Worm (Caenorhabditis elegans) whole organism, early embryonic: ENCODE measurements around the gene C43G2.3.
"Not testable (repeated sequence)": the region's sequence is repeated elsewhere in the genome, so short reads cannot be mapped to it uniquely, and the experiment has no call there.

Source experiments
- B0310.2 ChIP-seq: sonication (generic microtip); optimal IDR thresholded peaks from 2 replicates; lab custom pipeline; 2016; ENCODE audit warnings: mild to moderate bottlenecking, missing genetic modification characterization, missing compliant biosample characterization
- F13C5.2 ChIP-seq: sonication (generic microtip); optimal IDR thresholded peaks from 2 replicates; lab custom pipeline; 2017; ENCODE audit warnings: mild to moderate bottlenecking, missing genetic modification characterization, inconsistent platforms, missing compliant biosample characterization
- aly-1 ChIP-seq: sonication (generic microtip); optimal IDR thresholded peaks from 2 replicates; lab custom pipeline; 2016; ENCODE audit warnings: missing genetic modification characterization, missing compliant biosample characterization
- ama-1 ChIP-seq: fragments of 150-350 bp; optimal IDR thresholded peaks from 2 replicates; lab custom pipeline; 2014
- ceh-13 ChIP-seq: fragments of 200-800 bp; sonication (Bioruptor generic); optimal IDR thresholded peaks from 2 replicates; lab custom pipeline; 2018; ENCODE audit warnings: mild to moderate bottlenecking, missing genetic modification characterization, missing compliant biosample characterization
- ceh-36 ChIP-seq: sonication (generic microtip); optimal IDR thresholded peaks from 2 replicates; lab custom pipeline; 2016; ENCODE audit warnings: missing genetic modification characterization, inconsistent platforms, missing compliant biosample characterization
- ets-7 ChIP-seq: sonication (generic microtip); optimal IDR thresholded peaks from 2 replicates; lab custom pipeline; 2016; ENCODE audit warnings: missing genotype, missing genetic modification characterization, missing compliant biosample characterization
- flt-1 ChIP-seq: fragments of 200-800 bp; sonication (Bioruptor generic); IDR thresholded peaks from 2 replicates; pipeline ENCODE4 v1.3.6; 2022; ENCODE audit warnings: missing genetic modification characterization, missing compliant biosample characterization
- hmbx-1 ChIP-seq: sonication (generic microtip); optimal IDR thresholded peaks from 2 replicates; lab custom pipeline; 2016; ENCODE audit warnings: mild to moderate bottlenecking, missing genetic modification characterization, missing compliant biosample characterization
- hmg-4 ChIP-seq: fragments of 200-800 bp; sonication (Bioruptor generic); optimal IDR thresholded peaks from 2 replicates; lab custom pipeline; 2018; ENCODE audit warnings: mild to moderate bottlenecking, missing genetic modification characterization, missing compliant biosample characterization
- hnd-1 ChIP-seq: sonication (generic microtip); optimal IDR thresholded peaks from 2 replicates; lab custom pipeline; 2016; ENCODE audit warnings: missing genetic modification characterization, missing compliant biosample characterization
- pes-1 ChIP-seq: fragments of 200-800 bp; sonication (Bioruptor generic); IDR thresholded peaks from 2 replicates; pipeline ENCODE4 v1.3.6; 2022; ENCODE audit warnings: missing genetic modification reagents, missing genetic modification characterization, missing compliant biosample characterization
- scrt-1 ChIP-seq: fragments of 200-800 bp; sonication (Bioruptor generic); IDR thresholded peaks from 2 replicates; pipeline ENCODE4 v1.3.6; 2022; ENCODE audit warnings: missing genetic modification characterization, missing compliant biosample characterization
- sea-1 ChIP-seq: fragments of 200-800 bp; sonication (Bioruptor generic); conservative IDR thresholded peaks from 2 replicates; pipeline ENCODE4 v1.3.6; 2022; ENCODE audit warnings: missing genetic modification characterization, missing compliant biosample characterization
- tbx-11 ChIP-seq: fragments of 200-800 bp; sonication (Bioruptor generic); IDR thresholded peaks from 2 replicates; pipeline ENCODE4 v1.3.6; 2022; ENCODE audit warnings: missing genetic modification characterization, missing compliant biosample characterization
- tbx-37 ChIP-seq: fragments of 200-800 bp; sonication (Bioruptor generic); conservative IDR thresholded peaks from 2 replicates; pipeline ENCODE4 v1.3.6; 2022; ENCODE audit warnings: missing genetic modification reagents, missing genetic modification characterization, missing compliant biosample characterization
- tra-4 ChIP-seq: sonication (generic microtip); optimal IDR thresholded peaks from 2 replicates; lab custom pipeline; 2017; ENCODE audit warnings: missing genetic modification characterization, missing compliant biosample characterization

The C43G2.3 gene

DNA sequence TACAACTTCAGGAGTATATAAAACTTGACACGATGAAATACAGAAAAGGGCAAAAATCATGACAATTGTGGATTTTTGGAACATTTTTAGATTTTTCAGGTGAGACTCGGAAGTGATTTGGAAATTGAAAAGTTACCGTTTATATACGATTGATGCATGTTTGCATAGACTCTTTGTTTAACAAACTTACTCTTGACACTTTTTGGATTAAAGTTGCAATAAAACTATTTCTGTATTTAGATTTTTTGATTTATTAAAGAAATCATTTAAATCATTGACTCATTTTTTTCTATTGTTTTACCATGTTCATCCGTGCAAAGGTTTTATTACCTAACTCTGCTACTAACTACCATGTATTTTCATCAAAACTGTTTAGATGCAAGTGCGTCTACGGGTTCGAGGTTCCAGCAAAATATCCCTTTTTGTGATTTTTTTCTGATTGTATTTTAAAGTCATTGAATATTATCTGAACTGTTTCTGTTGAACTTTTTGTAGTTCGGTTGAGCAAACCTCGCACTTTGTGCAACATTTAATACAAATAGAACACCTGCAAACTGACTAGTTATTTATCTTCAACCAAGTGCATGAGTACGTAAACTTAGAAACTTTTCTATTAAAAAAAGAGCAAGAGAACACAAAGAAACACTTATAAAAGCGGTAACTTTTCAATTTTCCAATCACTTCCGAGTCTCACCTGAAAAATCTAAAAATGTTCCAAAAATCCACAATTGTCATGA is 13.2 kb downstream of the C43G2.3 start, which contains the start of the genes nspb-1 and nspb-2:
Gene nspb-1, minus strand, starts transcription at position 101 of the 737 bp plus-strand sequence.
Gene nspb-2, plus strand, starts transcription at position 687 of the 737 bp plus-strand sequence.
- TF ChIP-seq scrt-1; hmbx-1 (tag; lab: Kevin White, UChicago); aly-1 (tag; lab: Kevin White, UChicago): not testable (repeated sequence)

DNA sequence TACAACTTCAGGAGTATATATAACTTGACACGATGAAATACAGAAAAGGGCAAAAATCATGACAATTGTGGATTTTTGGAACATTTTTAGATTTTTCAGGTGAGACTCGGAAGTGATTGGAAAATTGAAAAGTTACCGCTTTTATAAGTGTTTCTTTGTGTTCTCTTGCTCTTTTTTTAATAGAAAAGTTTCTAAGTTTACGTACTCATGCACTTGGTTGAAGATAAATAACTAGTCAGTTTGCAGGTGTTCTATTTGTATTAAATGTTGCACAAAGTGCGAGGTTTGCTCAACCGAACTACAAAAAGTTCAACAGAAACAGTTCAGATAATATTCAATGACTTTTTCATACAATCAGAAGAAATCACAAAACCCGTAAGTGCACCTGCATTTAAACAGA is 16.9 kb downstream of the C43G2.3 start, which contains the start of gene nspb-3:
Gene nspb-3, minus strand, starts transcription at position 101 of the 400 bp plus-strand sequence.
- not testable (repeated sequence) for TF ChIP-seq hnd-1 (tag; lab: Kevin White, UChicago); ceh-36 (tag; lab: Kevin White, UChicago); tbx-37 (GFP tag; lab: Robert Waterston, UW)

ce11 chrIV:6595912-6596311 is 17.9 kb downstream of the C43G2.3 start, which contains the start of gene F38A5.22:
Gene F38A5.22, minus strand, starts transcription at chrIV:6595940.
- TF ChIP-seq hnd-1 (tag; lab: Kevin White, UChicago) (no peak), F13C5.2 (tag; lab: Kevin White, UChicago) (no peak), hmbx-1 (tag; lab: Kevin White, UChicago) (no peak), aly-1 (tag; lab: Kevin White, UChicago) (no peak), ama-1 (lab: Kevin White, UChicago) (no peak), tbx-37 (GFP tag; lab: Robert Waterston, UW) (no peak), hmg-4 (GFP tag; lab: Kevin White, UChicago) (no peak), flt-1 (GFP tag; lab: Robert Waterston, UW) (no peak), ets-7 (tag; lab: Kevin White, UChicago) (no peak), ceh-13 (GFP tag; lab: Kevin White, UChicago) (no peak), pes-1 (no peak), scrt-1 (no peak), tbx-11 (no peak), sea-1 (GFP tag; lab: Robert Waterston, UW) (no peak), ceh-36 (tag; lab: Kevin White, UChicago) (no peak)

DNA sequence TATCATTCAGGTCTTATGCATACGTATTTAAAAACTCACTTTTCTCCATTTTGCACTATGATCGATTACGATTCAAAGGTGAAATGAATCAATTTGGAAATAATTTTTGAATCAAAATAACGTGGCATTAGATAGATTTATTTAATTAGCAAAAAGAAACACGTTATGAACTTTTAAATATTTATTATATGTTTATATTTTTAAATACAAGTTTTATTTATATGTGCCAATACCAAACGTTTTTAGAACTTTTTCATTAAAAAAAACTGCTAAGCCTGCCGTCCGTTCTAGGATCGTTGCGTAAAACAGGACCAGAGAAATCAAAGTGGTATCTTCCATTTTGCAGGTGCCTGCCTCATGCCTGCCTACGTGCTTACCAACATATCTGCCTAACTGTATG is 19.3 kb downstream of the C43G2.3 start, which contains the start of gene F38A5.6:
Gene F38A5.6, minus strand, starts transcription at position 101 of the 400 bp plus-strand sequence.
- TF ChIP-seq F13C5.2 (tag; lab: Kevin White, UChicago) (no peak), ceh-36 (tag; lab: Kevin White, UChicago) (no peak), B0310.2 (tag; lab: Kevin White, UChicago) (no peak), hmbx-1 (tag; lab: Kevin White, UChicago) (no peak), hnd-1 (tag; lab: Kevin White, UChicago) (no peak), ceh-13 (GFP tag; lab: Kevin White, UChicago) (no peak), flt-1 (GFP tag; lab: Robert Waterston, UW) (no peak), ama-1 (lab: Kevin White, UChicago) (no peak), hmg-4 (GFP tag; lab: Kevin White, UChicago) (no peak), pes-1 (no peak), tbx-37 (GFP tag; lab: Robert Waterston, UW) (no peak), tra-4 (tag; lab: Kevin White, UChicago) (no peak)

- TF ChIP-seq ceh-36, tra-4, hmbx-1 (tag; lab: Kevin White, UChicago): not testable (repeated sequence)
Measured at ce11 chrIV:6597918-6598317, 19.9 kb downstream of the C43G2.3 start, which contains the start of gene nspb-4. Gene nspb-4, plus strand, starts transcription at chrIV:6598218.

DNA sequence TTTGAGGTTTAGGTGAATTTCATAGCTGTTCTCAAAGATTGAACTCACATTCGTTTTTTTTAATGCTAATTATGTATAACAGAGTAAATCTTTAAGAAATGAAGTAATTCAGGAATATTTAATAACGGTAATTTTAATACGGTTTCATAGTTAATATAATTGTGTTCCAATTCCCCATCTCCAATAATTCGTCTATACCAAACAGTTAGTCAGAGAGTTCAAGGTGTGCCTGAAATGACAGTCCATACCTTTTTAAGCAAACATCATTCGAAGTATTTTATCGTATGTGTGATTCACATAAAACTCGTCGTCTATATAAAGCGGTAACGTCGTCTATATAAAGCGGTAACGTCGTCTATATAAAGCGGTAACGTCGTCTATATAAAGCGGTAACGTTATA is 20.7 kb downstream of the C43G2.3 start, which contains the start of gene nspb-5:
Gene nspb-5, plus strand, starts transcription at position 301 of the 400 bp plus-strand sequence.
- not testable (repeated sequence) for TF ChIP-seq hmbx-1 (tag; lab: Kevin White, UChicago); tbx-11; tbx-37 (GFP tag; lab: Robert Waterston, UW)

DNA sequence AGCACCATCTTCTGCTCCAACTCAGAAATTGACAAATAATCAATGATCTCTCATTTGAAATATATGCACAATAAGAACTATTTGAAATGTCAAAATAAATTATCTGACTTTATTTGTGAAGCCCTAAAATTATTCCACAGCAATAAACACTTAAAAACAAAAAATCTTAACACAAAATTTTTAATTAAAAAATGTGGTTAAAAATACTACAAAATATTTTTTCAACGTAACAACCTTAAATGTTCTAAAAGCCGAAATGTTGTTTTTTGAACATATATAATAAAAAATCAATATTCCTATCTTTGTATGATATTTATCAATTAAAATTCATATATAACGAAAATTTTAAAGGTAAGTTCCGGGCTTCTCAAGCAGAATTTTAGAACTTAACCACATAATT is 21.4 kb downstream of the C43G2.3 start, which contains the start of gene F38A5.8:
Gene F38A5.8, plus strand, starts transcription at position 301 of the 400 bp plus-strand sequence.
- no peak for TF ChIP-seq ama-1 (lab: Kevin White, UChicago)
- no peak for TF ChIP-seq tra-4 (tag; lab: Kevin White, UChicago)
- TF ChIP-seq flt-1 (GFP tag; lab: Robert Waterston, UW), result no peak
- no peak for TF ChIP-seq hmg-4 (GFP tag; lab: Kevin White, UChicago)
- TF ChIP-seq hmbx-1 (tag; lab: Kevin White, UChicago), result no peak
- TF ChIP-seq tbx-37 (GFP tag; lab: Robert Waterston, UW), result no peak
- TF ChIP-seq ceh-13 (GFP tag; lab: Kevin White, UChicago), result no peak
- no peak for TF ChIP-seq ets-7 (tag; lab: Kevin White, UChicago)
- TF ChIP-seq hnd-1 (tag; lab: Kevin White, UChicago), result no peak
- no peak for TF ChIP-seq tbx-11
- TF ChIP-seq B0310.2 (tag; lab: Kevin White, UChicago), result no peak
